Worm (Caenorhabditis elegans) whole organism, L4/young adult: ENCODE measurements around the gene pcp-3.

Experiments
- W03F9.2 ChIP-seq: fragments of 150-350 bp; optimal IDR thresholded peaks from 2 replicates; lab custom pipeline; 2014; ENCODE audit warnings: missing biosample characterization, missing genetic modification characterization
- dao-5 ChIP-seq: sonication (generic microtip); optimal IDR thresholded peaks from 2 replicates; lab custom pipeline; 2016; ENCODE audit warnings: missing genotype, missing genetic modification characterization, moderate library complexity, missing compliant biosample characterization
- him-1 ChIP-seq: sonication (generic microtip); optimal IDR thresholded peaks from 2 replicates; lab custom pipeline; 2016; ENCODE audit warnings: missing genotype, missing genetic modification reagents, missing genetic modification characterization, missing compliant biosample characterization

DNA sequence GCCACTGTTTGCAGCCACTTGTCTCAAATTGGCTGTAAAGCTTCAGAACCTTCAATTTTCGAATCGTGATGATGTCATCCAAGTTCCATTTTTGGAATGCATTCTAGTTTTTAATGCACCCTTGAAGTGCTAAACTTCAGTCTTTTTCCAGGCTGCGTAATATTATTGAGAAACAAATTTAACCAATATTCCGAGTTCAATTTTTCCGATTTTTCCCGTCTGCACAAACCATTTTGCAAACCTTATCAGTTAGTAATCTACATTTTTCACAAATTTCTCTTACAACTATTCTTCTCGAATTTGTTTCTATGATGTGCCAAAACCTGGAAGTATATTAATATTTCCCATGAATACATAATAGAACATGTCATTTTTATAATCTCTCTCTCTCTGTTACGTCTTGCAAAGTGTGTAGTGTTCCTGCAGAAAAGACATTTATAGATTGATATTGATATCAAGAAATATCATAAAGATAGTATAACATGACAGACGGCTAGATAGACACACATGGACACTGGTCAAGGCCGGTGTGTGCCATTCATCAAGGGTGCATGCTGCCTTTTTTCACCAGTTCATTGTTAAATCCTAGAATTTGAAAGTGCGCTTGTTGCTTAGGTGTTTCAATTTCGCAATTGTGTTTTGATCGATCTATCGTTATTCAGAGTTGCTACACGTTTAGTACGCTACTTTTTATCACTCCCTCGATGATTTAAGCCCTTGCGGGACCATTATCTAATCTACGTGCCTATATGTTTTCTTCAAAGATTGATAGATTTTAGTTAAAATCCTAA is 40.5 kb upstream of the pcp-3 start:
- no peak for TF ChIP-seq W03F9.2 (tag; lab: Kevin White, UChicago)
- TF ChIP-seq him-1 (tag; lab: Kevin White, UChicago), result no peak
- no peak for TF ChIP-seq dao-5 (tag; lab: Kevin White, UChicago)
